Worm (Caenorhabditis elegans) whole organism, L3 larva: ENCODE data around the gene mcm-7.
A peak's percentile ranks its signal among the peaks of the same experiment; 100 is the strongest.

Experiments
- R02D3.7 ChIP-seq: fragments of 150-350 bp; optimal IDR thresholded peaks from 2 replicates; lab custom pipeline; 2014; ENCODE audit warnings: missing biosample characterization, missing genetic modification characterization
- ZK546.5 ChIP-seq: sonication (generic microtip); optimal IDR thresholded peaks from 2 replicates; lab custom pipeline; 2017; ENCODE audit warnings: missing biosample characterization, missing genetic modification characterization
- aly-2 ChIP-seq: fragments of 150-350 bp; optimal IDR thresholded peaks from 2 replicates; lab custom pipeline; 2014; ENCODE audit warnings: missing biosample characterization, missing genetic modification characterization
- ama-1 ChIP-seq: fragments of 150-350 bp; optimal IDR thresholded peaks from 2 replicates; lab custom pipeline; 2018
- ceh-16 ChIP-seq: sonication (generic microtip); optimal IDR thresholded peaks from 2 replicates; lab custom pipeline; 2017; ENCODE audit warnings: missing biosample characterization, missing genetic modification characterization
- ceh-28 ChIP-seq: fragments of 150-350 bp; optimal IDR thresholded peaks from 2 replicates; lab custom pipeline; 2014; ENCODE audit warnings: missing biosample characterization, missing genetic modification reagents, missing genetic modification characterization
- ceh-82 ChIP-seq: fragments of 150-350 bp; optimal IDR thresholded peaks from 2 replicates; lab custom pipeline; 2014; ENCODE audit warnings: missing biosample characterization, missing genetic modification characterization
- ceh-9 ChIP-seq: sonication (generic microtip); optimal IDR thresholded peaks from 2 replicates; lab custom pipeline; 2018; ENCODE audit warnings: missing biosample characterization, missing genetic modification characterization
- daf-12 ChIP-seq: fragments of 150-350 bp; optimal IDR thresholded peaks from 2 replicates; lab custom pipeline; 2014; ENCODE audit warnings: missing biosample characterization, missing genetic modification reagents, missing genetic modification characterization
- egl-27 ChIP-seq: sonication (generic microtip); optimal IDR thresholded peaks from 4 replicates; lab custom pipeline; 2017; ENCODE audit warnings: missing biosample characterization, missing genetic modification reagents, missing genetic modification characterization
- elt-3 ChIP-seq, 3 experiments: fragments of 150-350 bp in 1 of 3; sonication (generic microtip) in 2 of 3; optimal IDR thresholded peaks; 2 replicates in 2 of 3; 4 replicates in 1 of 3; lab custom pipeline; 2014 to 2017; ENCODE audit warnings: missing biosample characterization in 3 of 3, missing genetic modification characterization in 3 of 3
- fkh-10 ChIP-seq: sonication (generic microtip); optimal IDR thresholded peaks from 2 replicates; lab custom pipeline; 2017; ENCODE audit warnings: missing biosample characterization, missing genetic modification reagents, missing genetic modification characterization
- fos-1 ChIP-seq: fragments of 150-350 bp; optimal IDR thresholded peaks from 2 replicates; lab custom pipeline; 2014; ENCODE audit warnings: missing biosample characterization, missing genetic modification characterization
- jun-1 ChIP-seq: fragments of 150-350 bp; optimal IDR thresholded peaks from 2 replicates; lab custom pipeline; 2014; ENCODE audit warnings: missing biosample characterization, missing genetic modification reagents, missing genetic modification characterization
- mdl-1 ChIP-seq: fragments of 150-350 bp; optimal IDR thresholded peaks from 2 replicates; lab custom pipeline; 2014; ENCODE audit warnings: missing biosample characterization, missing genetic modification characterization
- nfya-1 ChIP-seq: sonication (generic microtip); optimal IDR thresholded peaks from 2 replicates; lab custom pipeline; 2017; ENCODE audit warnings: missing genetic modification characterization, mild to moderate bottlenecking, missing compliant biosample characterization, antibody characterized with exemption, moderate library complexity; ENCODE audit not compliant: insufficient read depth
- nhr-11 ChIP-seq: fragments of 150-350 bp; optimal IDR thresholded peaks from 2 replicates; lab custom pipeline; 2014; ENCODE audit warnings: missing biosample characterization, missing genetic modification characterization
- nhr-12 ChIP-seq: fragments of 150-350 bp; optimal IDR thresholded peaks from 2 replicates; lab custom pipeline; 2014; ENCODE audit warnings: missing biosample characterization, missing genetic modification characterization
- nhr-23 ChIP-seq: fragments of 150-350 bp; optimal IDR thresholded peaks from 2 replicates; lab custom pipeline; 2014; ENCODE audit warnings: missing biosample characterization, missing genetic modification reagents, missing genetic modification characterization
- nhr-237 ChIP-seq: fragments of 150-350 bp; optimal IDR thresholded peaks from 2 replicates; lab custom pipeline; 2014; ENCODE audit warnings: missing biosample characterization, missing genetic modification characterization
- nhr-25 ChIP-seq: sonication (generic microtip); optimal IDR thresholded peaks from 2 replicates; lab custom pipeline; 2017; ENCODE audit warnings: missing biosample characterization, missing genetic modification characterization
- nhr-28 ChIP-seq: fragments of 150-350 bp; optimal IDR thresholded peaks from 2 replicates; lab custom pipeline; 2014; ENCODE audit warnings: missing biosample characterization, missing genetic modification characterization
- nhr-67 ChIP-seq: fragments of 150-350 bp; optimal IDR thresholded peaks from 2 replicates; lab custom pipeline; 2014; ENCODE audit warnings: missing biosample characterization, missing genetic modification characterization
- nhr-76 ChIP-seq: fragments of 150-350 bp; sonication (generic microtip); optimal IDR thresholded peaks from 5 replicates; lab custom pipeline; 2014; ENCODE audit warnings: missing biosample characterization, missing genetic modification characterization
- nhr-77 ChIP-seq: fragments of 150-350 bp; optimal IDR thresholded peaks from 2 replicates; lab custom pipeline; 2014; ENCODE audit warnings: missing biosample characterization, missing genetic modification characterization
- pha-4 ChIP-seq: fragments of 150-350 bp; optimal IDR thresholded peaks from 2 replicates; lab custom pipeline; 2014; ENCODE audit warnings: missing biosample characterization, missing genetic modification reagents, missing genetic modification characterization
- pqm-1 ChIP-seq: fragments of 150-350 bp; optimal IDR thresholded peaks from 2 replicates; lab custom pipeline; 2017; ENCODE audit warnings: missing biosample characterization, missing genetic modification characterization, inconsistent platforms
- sea-2 ChIP-seq: fragments of 150-350 bp; sonication (generic microtip); optimal IDR thresholded peaks from 4 replicates; lab custom pipeline; 2014; ENCODE audit warnings: missing biosample characterization, missing genetic modification reagents, missing genetic modification characterization
- snpc-4 ChIP-seq: fragments of 150-350 bp; optimal IDR thresholded peaks from 2 replicates; lab custom pipeline; 2014; ENCODE audit warnings: missing biosample characterization, missing genetic modification characterization
- unc-62 ChIP-seq: fragments of 150-350 bp; sonication (generic microtip); optimal IDR thresholded peaks from 4 replicates; lab custom pipeline; 2014; ENCODE audit warnings: missing biosample characterization, missing genetic modification reagents, missing genetic modification characterization
- ztf-11 ChIP-seq: fragments of 150-350 bp; optimal IDR thresholded peaks from 2 replicates; lab custom pipeline; 2014; ENCODE audit warnings: missing biosample characterization, missing genetic modification characterization
- ztf-4 ChIP-seq: fragments of 150-350 bp; optimal IDR thresholded peaks from 2 replicates; lab custom pipeline; 2014; ENCODE audit warnings: missing biosample characterization, missing genetic modification characterization

mcm-7 gene

DNA sequence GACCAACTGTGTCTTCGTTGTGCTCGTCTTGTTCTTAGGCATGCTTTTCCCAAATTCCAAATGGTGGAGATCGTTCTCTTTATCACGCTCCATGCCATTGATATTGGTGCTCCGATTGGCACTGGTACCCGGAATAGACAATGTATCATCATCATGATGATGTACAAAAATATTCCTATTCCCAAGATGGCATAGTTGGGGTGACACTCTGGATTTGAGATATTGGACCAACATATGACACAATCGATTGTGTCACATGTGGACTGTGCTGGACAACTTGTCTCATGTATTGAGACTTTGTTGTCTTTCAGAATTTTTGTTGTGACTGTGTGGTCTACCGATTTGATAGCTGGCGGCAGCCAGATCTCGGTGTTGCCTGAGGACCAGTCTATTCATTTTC, 42.7 kb upstream of the mcm-7 start:
- TF ChIP-seq pqm-1 (tag; lab: Kevin White, UChicago) (no peak), ztf-4 (tag; lab: Kevin White, UChicago) (no peak), nfya-1 (no peak), nhr-67 (tag; lab: Kevin White, UChicago) (no peak), nhr-76 (tag; lab: Kevin White, UChicago) (no peak), aly-2 (no peak), nhr-25 (no peak), nhr-28 (tag; lab: Kevin White, UChicago) (no peak), nhr-11 (tag; lab: Kevin White, UChicago) (no peak), ceh-82 (no peak), snpc-4 (tag; lab: Kevin White, UChicago) (no peak)

DNA sequence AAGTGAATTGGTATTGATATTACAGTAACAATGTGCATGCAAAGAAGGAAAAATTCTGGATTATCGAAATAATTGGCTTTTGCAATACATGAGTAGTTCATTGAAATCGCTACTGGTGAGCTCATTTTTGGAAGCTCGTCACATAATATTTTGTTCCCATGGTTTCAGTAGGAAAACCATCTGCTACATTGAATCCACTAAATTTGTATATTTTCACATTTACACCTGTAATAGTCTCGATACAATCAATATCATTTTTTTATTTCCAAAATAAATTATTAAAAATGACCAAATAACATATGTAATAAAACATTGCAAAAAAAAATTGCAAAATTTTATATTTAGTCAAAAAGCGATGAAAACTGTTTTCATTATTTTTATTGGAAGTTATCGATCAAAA, 31.9 kb upstream of the mcm-7 start, which contains the start of gene srh-192:
srh-192 (minus strand) TSS at position 101 of the 400 bp plus-strand sequence.
- TF ChIP-seq nhr-76 (tag; lab: Kevin White, UChicago) (no peak), elt-3 (tag; optimal IDR thresholded peaks at IDR 0.05; lab: Kevin White, UChicago) (no peak), egl-27 (tag; lab: Kevin White, UChicago) (no peak), snpc-4 (tag; lab: Kevin White, UChicago) (no peak), pha-4 (tag; lab: Kevin White, UChicago) (no peak), nhr-67 (tag; lab: Kevin White, UChicago) (no peak), nfya-1 (no peak), ztf-4 (tag; lab: Kevin White, UChicago) (no peak), unc-62 (GFP tag; lab: Kevin White, UChicago) (no peak), aly-2 (no peak), ZK546.5 (tag; lab: Kevin White, UChicago) (no peak)

DNA sequence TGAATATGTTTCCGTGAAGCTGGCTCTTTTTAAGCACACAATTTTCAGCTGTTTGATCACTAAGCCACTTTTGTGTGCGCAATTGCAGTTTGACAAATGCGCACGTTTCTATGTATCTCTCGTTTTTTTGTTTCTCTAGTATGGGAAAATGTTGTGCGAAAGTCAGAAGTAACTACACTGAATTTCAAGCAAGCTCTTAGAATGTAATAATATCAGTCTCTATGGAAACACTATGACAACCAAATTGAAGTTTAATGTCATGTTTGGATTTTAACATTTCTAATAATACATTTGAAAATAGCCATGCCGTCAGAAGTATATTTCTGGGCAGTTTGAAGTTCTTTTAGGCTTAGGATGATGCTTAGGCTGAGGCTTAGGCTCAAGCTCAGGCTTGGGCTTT, 27.1 kb upstream of the mcm-7 start, which contains the start of gene ZC132.9:
ZC132.9 (minus strand) TSS at position 101 of the 400 bp plus-strand sequence.
- no peak for TF ChIP-seq ama-1 (lab: Kevin White, UChicago)
- no peak for TF ChIP-seq ztf-4 (tag; lab: Kevin White, UChicago)
- TF ChIP-seq pqm-1 (tag; lab: Kevin White, UChicago), result no peak
- no peak for TF ChIP-seq unc-62 (GFP tag; lab: Kevin White, UChicago)
- TF ChIP-seq nhr-77 (tag; lab: Kevin White, UChicago), result no peak
- TF ChIP-seq fos-1, result no peak
- TF ChIP-seq sea-2 (GFP tag; lab: Kevin White, UChicago), result no peak
- no peak for TF ChIP-seq nhr-28 (tag; lab: Kevin White, UChicago)
- TF ChIP-seq pha-4 (tag; lab: Kevin White, UChicago), result no peak
- TF ChIP-seq nhr-67 (tag; lab: Kevin White, UChicago), result no peak
- no peak for TF ChIP-seq aly-2
- no peak for TF ChIP-seq R02D3.7 (tag; lab: Kevin White, UChicago)
- no peak for TF ChIP-seq daf-12 (tag; lab: Kevin White, UChicago)
- TF ChIP-seq nhr-12 (tag; lab: Kevin White, UChicago), result no peak
- no peak for TF ChIP-seq ceh-9 (tag; lab: Kevin White, UChicago)
- TF ChIP-seq mdl-1, result no peak
- TF ChIP-seq ceh-16, result no peak
- no peak for TF ChIP-seq ztf-11 (tag; lab: Kevin White, UChicago)
- TF ChIP-seq jun-1 (tag; lab: Kevin White, UChicago), result no peak

DNA sequence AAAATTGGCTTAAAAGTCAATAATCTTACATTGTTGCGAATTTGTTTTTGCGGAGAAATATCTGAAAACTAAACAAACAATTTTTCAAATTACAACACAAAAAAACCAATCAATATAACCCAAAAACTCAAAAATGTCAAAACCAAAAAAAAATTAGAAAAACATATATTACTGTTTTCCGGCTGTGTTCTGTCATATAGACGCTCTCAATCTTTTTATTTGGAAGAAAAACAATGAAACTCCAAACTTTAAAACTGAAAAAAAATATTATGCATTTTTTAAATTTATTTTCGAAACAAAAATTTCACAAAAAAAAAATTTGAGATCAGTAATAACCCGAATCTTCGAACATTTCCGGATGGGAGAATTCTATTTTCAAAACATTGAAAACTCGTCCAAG, 24.3 kb upstream of the mcm-7 start, which contains the start of gene R02D1.2:
R02D1.2 (minus strand) TSS at position 101 of the 400 bp plus-strand sequence.
- no peak for TF ChIP-seq ceh-28 (tag; lab: Kevin White, UChicago)

DNA sequence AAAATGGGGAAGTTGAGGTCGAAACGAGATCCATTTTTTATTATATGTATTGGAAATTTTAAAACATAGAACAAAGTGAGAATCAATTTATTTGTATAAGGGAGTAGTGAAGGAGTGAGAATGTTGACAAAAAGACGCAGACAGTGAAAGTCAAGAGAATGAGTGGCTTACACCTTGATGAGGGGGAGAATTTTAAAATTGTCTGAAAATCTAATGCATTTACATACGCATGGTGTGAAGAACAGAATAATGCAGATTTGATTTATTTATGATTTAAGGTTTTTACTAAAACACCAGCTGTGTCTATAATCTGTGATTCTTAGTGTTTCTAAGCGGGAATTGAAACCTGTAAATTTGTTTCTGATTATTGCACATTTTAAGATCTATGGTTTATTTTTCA, 21.6 kb upstream of the mcm-7 start, which contains the start of gene nhr-125:
nhr-125 (minus strand) TSS at position 101 of the 400 bp plus-strand sequence.
- TF ChIP-seq nhr-67 (tag; lab: Kevin White, UChicago) (no peak), pha-4 (tag; lab: Kevin White, UChicago) (peak; percentile 56)
- TF ChIP-seq, all 47 proteins: peak for 1

DNA sequence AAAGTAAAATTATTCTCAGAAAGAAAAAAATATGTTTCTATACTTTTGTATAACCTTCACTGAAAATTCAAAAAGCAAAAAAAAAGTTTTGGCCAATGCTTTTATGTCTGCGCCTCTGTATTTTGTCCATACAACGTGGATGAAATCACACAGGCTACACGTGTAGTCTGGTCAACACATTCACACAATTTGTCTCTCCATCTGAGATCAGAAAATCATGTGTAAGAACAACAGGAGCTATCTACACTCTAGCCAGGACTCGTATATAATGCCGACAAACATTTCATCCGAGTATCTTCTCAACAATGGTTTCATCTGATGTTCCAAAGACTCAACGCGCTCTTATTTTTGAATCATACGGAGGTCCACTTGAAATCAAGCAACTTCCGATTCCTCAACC, 20.1 kb upstream of the mcm-7 start, which contains the start of gene D2063.1:
D2063.1 (plus strand) TSS at position 281 of the 400 bp plus-strand sequence.
- TF ChIP-seq nhr-11 (tag; lab: Kevin White, UChicago) (peak; percentile 51), fos-1 (no peak)

DNA sequence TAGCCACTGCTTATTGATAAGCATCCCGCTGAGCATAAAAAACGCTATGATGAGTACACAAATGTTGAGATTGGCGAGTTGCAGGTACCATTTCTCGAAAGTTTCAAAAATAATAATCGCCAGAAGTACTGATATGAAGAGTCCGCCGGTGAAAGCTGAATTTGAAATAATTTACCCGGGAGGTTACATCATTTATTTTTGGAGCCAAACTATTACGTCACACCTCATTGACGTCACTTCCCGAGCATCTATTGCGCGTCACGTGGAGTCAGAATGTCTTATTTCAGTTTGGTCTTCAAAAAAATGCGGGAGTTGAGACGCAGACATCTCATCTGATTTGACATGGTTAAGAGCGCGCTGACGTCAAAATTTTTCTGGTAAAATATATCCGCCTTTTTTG, 16.1 kb upstream of the mcm-7 start:
- TF ChIP-seq pha-4 (tag; lab: Kevin White, UChicago) (no peak), ztf-11 (tag; lab: Kevin White, UChicago) (no peak), daf-12 (tag; lab: Kevin White, UChicago) (no peak), nhr-77 (tag; lab: Kevin White, UChicago) (no peak), fkh-10 (no peak), ceh-28 (tag; lab: Kevin White, UChicago) (no peak), nhr-23 (tag; lab: Kevin White, UChicago) (no peak), nhr-237 (tag; lab: Kevin White, UChicago) (no peak), pqm-1 (tag; lab: Kevin White, UChicago) (no peak), sea-2 (GFP tag; lab: Kevin White, UChicago) (no peak), nhr-76 (tag; lab: Kevin White, UChicago) (no peak)
- TF ChIP-seq, all 47 proteins: peak for 0
